Fruit fly (Drosophila melanogaster) whole organism: Measurements from ENCODE around the gene CG6055.

Experiments
- Dll ChIP-seq: fragments of >200 bp; optimal IDR thresholded peaks from 2 replicates; lab custom pipeline; 2017
- usp ChIP-seq: fragments of >200 bp; optimal IDR thresholded peaks from 2 replicates; lab custom pipeline; 2017; ENCODE audit warnings: missing biosample characterization, missing genetic modification characterization, mixed read lengths

DNA sequence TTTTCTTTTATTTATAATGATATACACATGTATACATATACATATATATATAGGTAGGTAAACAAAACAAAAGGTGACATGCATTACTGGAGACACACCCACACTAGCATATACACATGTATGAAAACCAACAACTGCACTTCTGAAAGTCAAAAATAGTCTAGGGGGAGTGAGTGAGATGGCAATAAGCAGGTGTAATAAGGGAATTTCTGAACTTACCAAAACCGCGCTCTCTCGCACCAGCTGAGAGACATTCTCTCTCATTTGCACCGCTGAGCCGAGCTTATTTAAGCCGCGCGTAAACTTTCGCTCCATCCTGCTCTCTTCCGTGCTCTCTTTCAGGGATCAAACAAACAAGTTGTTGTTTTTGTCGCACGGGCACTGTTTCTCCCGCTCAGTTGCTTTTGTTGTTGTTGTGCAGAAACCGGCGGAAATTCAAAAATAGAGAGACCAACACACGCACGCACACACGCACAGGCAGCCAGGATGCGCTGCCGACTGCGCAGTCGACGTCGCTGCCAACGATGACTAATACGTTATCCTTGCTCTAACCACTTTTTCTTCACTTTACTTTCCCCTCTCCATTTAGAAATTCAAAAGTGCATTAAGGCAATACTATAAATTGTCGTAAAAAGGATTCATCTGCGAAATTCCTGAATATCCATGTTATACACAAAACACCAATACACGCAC is 29.1 kb downstream of the CG6055 start:
- TF ChIP-seq Dll (no peak), usp (no peak)
